Fruit fly (Drosophila melanogaster) whole organism, embryonic: Measurements from ENCODE around the gene CG34288.
A peak's percentile ranks its signal among the peaks of the same experiment; 100 is the strongest.

Experiments used
- ATbp ChIP-seq: fragments of 200-800 bp; sonication (Bioruptor generic); optimal IDR thresholded peaks from 2 replicates; lab custom pipeline; 2017; ENCODE audit warnings: missing biosample characterization, mild to moderate bottlenecking, missing genetic modification characterization, missing genetic modification reagents
- Abd-B ChIP-seq: fragments of 200-800 bp; sonication (Bioruptor generic); optimal IDR thresholded peaks from 2 replicates; lab custom pipeline; 2018; ENCODE audit warnings: missing biosample characterization, mild to moderate bottlenecking, missing genetic modification characterization, moderate library complexity
- BEAF-32 ChIP-seq: fragments of 200-800 bp; sonication (Bioruptor generic); optimal IDR thresholded peaks from 3 replicates; lab custom pipeline; 2017; ENCODE audit warnings: missing biosample characterization, missing genetic modification characterization, mild to moderate bottlenecking, moderate library complexity, missing genetic modification reagents
- CG10274 ChIP-seq: fragments of 200-800 bp; sonication (Bioruptor generic); optimal IDR thresholded peaks from 3 replicates; lab custom pipeline; 2017; ENCODE audit warnings: missing biosample characterization, mild to moderate bottlenecking, missing genetic modification characterization
- CG10543 ChIP-seq: fragments of 200-800 bp; sonication (Bioruptor generic); optimal IDR thresholded peaks from 3 replicates; lab custom pipeline; 2017; ENCODE audit warnings: missing biosample characterization, mild to moderate bottlenecking, missing genetic modification characterization, moderate library complexity
- CG10565 ChIP-seq: fragments of 200-800 bp; sonication (Bioruptor generic); optimal IDR thresholded peaks from 3 replicates; lab custom pipeline; 2016; ENCODE audit warnings: missing biosample characterization, mild to moderate bottlenecking, missing genetic modification characterization
- CG10654 ChIP-seq: fragments of 200-800 bp; sonication (Bioruptor generic); optimal IDR thresholded peaks from 2 replicates; lab custom pipeline; 2016; ENCODE audit warnings: missing biosample characterization, missing genetic modification characterization
- CG12236 ChIP-seq: fragments of 200-800 bp; sonication (Bioruptor generic); optimal IDR thresholded peaks from 2 replicates; lab custom pipeline; 2016; ENCODE audit warnings: missing biosample characterization, missing genetic modification characterization
- CG12299 ChIP-seq: fragments of 200-800 bp; sonication (Bioruptor generic); optimal IDR thresholded peaks from 2 replicates; lab custom pipeline; 2018; ENCODE audit warnings: missing biosample characterization, mild to moderate bottlenecking, missing genetic modification characterization
- CG12744 ChIP-seq: fragments of 200-800 bp; sonication (Bioruptor generic); optimal IDR thresholded peaks from 2 replicates; lab custom pipeline; 2016; ENCODE audit warnings: missing biosample characterization, missing genetic modification characterization
- CG12769 ChIP-seq: fragments of 200-800 bp; sonication (Bioruptor generic); optimal IDR thresholded peaks from 2 replicates; lab custom pipeline; 2019; ENCODE audit warnings: missing biosample characterization, mild to moderate bottlenecking, missing genetic modification characterization, moderate library complexity
- CG12942 ChIP-seq: fragments of 200-800 bp; sonication (Bioruptor generic); optimal IDR thresholded peaks from 3 replicates; lab custom pipeline; 2016; ENCODE audit warnings: missing biosample characterization, missing genetic modification characterization
- CG13775 ChIP-seq: fragments of 200-800 bp; sonication (Bioruptor generic); optimal IDR thresholded peaks from 3 replicates; lab custom pipeline; 2017; ENCODE audit warnings: missing biosample characterization, mild to moderate bottlenecking, missing genetic modification characterization
- CG17359 ChIP-seq: fragments of 200-800 bp; sonication (Bioruptor generic); optimal IDR thresholded peaks from 3 replicates; lab custom pipeline; 2018; ENCODE audit warnings: missing biosample characterization, mild to moderate bottlenecking, missing genetic modification characterization, moderate library complexity
- CG17829 ChIP-seq: fragments of 200-800 bp; optimal IDR thresholded peaks from 2 replicates; lab custom pipeline; 2019; ENCODE audit warnings: missing biosample characterization, mild to moderate bottlenecking, missing genetic modification characterization, moderate library complexity
- CG18764 ChIP-seq: fragments of 200-800 bp; sonication (Bioruptor generic); optimal IDR thresholded peaks from 3 replicates; lab custom pipeline; 2016; ENCODE audit warnings: missing biosample characterization, missing genetic modification characterization
- CG2678 ChIP-seq: fragments of 200-800 bp; sonication (Bioruptor generic); optimal IDR thresholded peaks from 3 replicates; lab custom pipeline; 2019; ENCODE audit warnings: missing biosample characterization, mild to moderate bottlenecking, missing genetic modification characterization, moderate library complexity
- CG3163 ChIP-seq: fragments of 200-800 bp; sonication (Bioruptor generic); optimal IDR thresholded peaks from 3 replicates; lab custom pipeline; 2016; ENCODE audit warnings: missing biosample characterization, missing genetic modification characterization
- CG4617 ChIP-seq: fragments of 200-800 bp; sonication (Bioruptor generic); optimal IDR thresholded peaks from 3 replicates; lab custom pipeline; 2016; ENCODE audit warnings: missing biosample characterization, missing genetic modification characterization, borderline replicate concordance
- CG7928 ChIP-seq: fragments of 200-800 bp; sonication (Bioruptor generic); optimal IDR thresholded peaks from 2 replicates; lab custom pipeline; 2017; ENCODE audit warnings: missing biosample characterization, mild to moderate bottlenecking, missing genetic modification characterization
- CG8478 ChIP-seq: fragments of >200 bp; optimal IDR thresholded peaks from 2 replicates; lab custom pipeline; 2018
- CG8765 ChIP-seq: fragments of 200-800 bp; sonication (Bioruptor generic); IDR thresholded peaks from 2 replicates; pipeline ENCODE4 v1.3.6; 2022; ENCODE audit warnings: missing biosample characterization, missing genetic modification characterization
- CG9437 ChIP-seq: fragments of 200-800 bp; sonication (Bioruptor generic); optimal IDR thresholded peaks from 2 replicates; lab custom pipeline; 2018; ENCODE audit warnings: missing biosample characterization, mild to moderate bottlenecking, missing genetic modification characterization
- D19A ChIP-seq: fragments of 200-800 bp; optimal IDR thresholded peaks from 3 replicates; lab custom pipeline; 2019; ENCODE audit warnings: missing biosample characterization, mild to moderate bottlenecking, missing genetic modification characterization, moderate library complexity
- Doc2 ChIP-seq: fragments of 200-800 bp; sonication (Bioruptor generic); IDR thresholded peaks from 2 replicates; pipeline ENCODE4 v1.3.6; 2022; ENCODE audit warnings: missing biosample characterization, missing genetic modification characterization
- Eip74EF ChIP-seq, 2 experiments: fragments of 200-800 bp in 1 of 2; fragments of >200 bp in 1 of 2; sonication (Bioruptor generic) in 1 of 2; optimal IDR thresholded peaks; 2 replicates each; lab custom pipeline; 2017 to 2019; ENCODE audit warnings: missing biosample characterization in 2 of 2, missing genetic modification characterization in 2 of 2, mild to moderate bottlenecking in 1 of 2, moderate library complexity in 1 of 2
- Ets65A ChIP-seq: fragments of 200-800 bp; sonication (Bioruptor generic); peaks from one replicate; lab custom pipeline; 2016; ENCODE audit warnings: missing biosample characterization, missing genetic modification characterization
- MTF-1 ChIP-seq: fragments of 200-800 bp; sonication (Bioruptor generic); optimal IDR thresholded peaks from 2 replicates; lab custom pipeline; 2018; ENCODE audit warnings: missing biosample characterization, mild to moderate bottlenecking, missing genetic modification characterization, borderline replicate concordance
- Myb ChIP-seq: fragments of 200-800 bp; sonication (Bioruptor generic); optimal IDR thresholded peaks from 2 replicates; lab custom pipeline; 2016; ENCODE audit warnings: missing biosample characterization, missing genetic modification characterization
- NC2α ChIP-seq: fragments of 200-800 bp; sonication (Bioruptor generic); optimal IDR thresholded peaks from 2 replicates; lab custom pipeline; 2016; ENCODE audit warnings: missing biosample characterization, missing genetic modification characterization
- Sox102F ChIP-seq: fragments of 200-800 bp; sonication (Bioruptor generic); optimal IDR thresholded peaks from 2 replicates; lab custom pipeline; 2018; ENCODE audit warnings: missing biosample characterization, mild to moderate bottlenecking, missing genetic modification characterization, moderate library complexity
- cas ChIP-seq: fragments of 200-800 bp; sonication (Bioruptor generic); IDR thresholded peaks from 2 replicates; pipeline ENCODE4 v1.3.6; 2022; ENCODE audit warnings: missing biosample characterization, missing genetic modification characterization
- crp ChIP-seq, 2 experiments: fragments of 200-800 bp; sonication (Bioruptor generic); optimal IDR thresholded peaks; 2 replicates in 1 of 2; 3 replicates in 1 of 2; lab custom pipeline; 2017; ENCODE audit warnings: missing biosample characterization in 2 of 2, missing genetic modification characterization in 2 of 2, mild to moderate bottlenecking in 1 of 2, moderate library complexity in 1 of 2
- dpn ChIP-seq, 2 experiments: fragments of 200-800 bp; sonication (Bioruptor generic); optimal IDR thresholded peaks; 3 replicates each; lab custom pipeline; 2016; ENCODE audit warnings: missing biosample characterization in 2 of 2, missing genetic modification characterization in 2 of 2
- gcm ChIP-seq: fragments of 200-800 bp; sonication (Bioruptor generic); optimal IDR thresholded peaks from 2 replicates; lab custom pipeline; 2019; ENCODE audit warnings: missing biosample characterization, mild to moderate bottlenecking, missing genetic modification characterization, moderate library complexity
- gfzf ChIP-seq: fragments of 200-800 bp; sonication (Bioruptor generic); optimal IDR thresholded peaks from 2 replicates; lab custom pipeline; 2016; ENCODE audit warnings: missing biosample characterization, mild to moderate bottlenecking, missing genetic modification characterization, moderate library complexity
- gsb ChIP-seq: fragments of 200-800 bp; sonication (Bioruptor generic); IDR thresholded peaks from 2 replicates; pipeline ENCODE4 v1.3.6; 2022; ENCODE audit warnings: missing biosample characterization, missing genetic modification characterization
- hkb ChIP-seq, 2 experiments: fragments of 200-800 bp in 1 of 2; fragments of >200 bp in 1 of 2; sonication (Bioruptor generic) in 1 of 2; IDR thresholded peaks in 1 of 2; optimal IDR thresholded peaks in 1 of 2; 2 replicates each; pipeline versions ENCODE4 v1.3.6 to Lab custom; 2017 to 2022; ENCODE audit warnings: missing biosample characterization in 1 of 2, missing genetic modification characterization in 1 of 2
- ind ChIP-seq: fragments of 200-800 bp; sonication (Bioruptor generic); optimal IDR thresholded peaks from 3 replicates; lab custom pipeline; 2016; ENCODE audit warnings: missing biosample characterization, missing genetic modification characterization
- ken ChIP-seq: fragments of 200-800 bp; sonication (Bioruptor generic); IDR thresholded peaks from 3 replicates; pipeline ENCODE4 v1.3.6; 2022; ENCODE audit warnings: missing biosample characterization, missing genetic modification characterization
- lola ChIP-seq, 3 experiments: fragments of >200 bp in 2 of 3; fragments of 200-800 bp in 1 of 3; sonication (Bioruptor generic) in 1 of 3; optimal IDR thresholded peaks; 2 replicates each; lab custom pipeline; 2017 to 2019; ENCODE audit warnings: missing biosample characterization in 3 of 3, missing genetic modification characterization in 3 of 3, mild to moderate bottlenecking in 1 of 3, moderate library complexity in 1 of 3
- phol ChIP-seq: fragments of 200-800 bp; sonication (Bioruptor generic); optimal IDR thresholded peaks from 3 replicates; lab custom pipeline; 2018; ENCODE audit warnings: missing biosample characterization, mild to moderate bottlenecking, missing genetic modification characterization, moderate library complexity
- pum ChIP-seq: fragments of 200-800 bp; sonication (Bioruptor generic); optimal IDR thresholded peaks from 2 replicates; lab custom pipeline; 2016; ENCODE audit warnings: missing biosample characterization, missing genetic modification characterization
- slou ChIP-seq: fragments of 200-800 bp; sonication (Bioruptor generic); optimal IDR thresholded peaks from 3 replicates; lab custom pipeline; 2016; ENCODE audit warnings: missing biosample characterization, missing genetic modification characterization
- tap ChIP-seq: fragments of 200-800 bp; optimal IDR thresholded peaks from 3 replicates; lab custom pipeline; 2019; ENCODE audit warnings: missing biosample characterization, mild to moderate bottlenecking, missing genetic modification characterization, moderate library complexity
- tup ChIP-seq: fragments of 200-800 bp; sonication (Bioruptor generic); optimal IDR thresholded peaks from 2 replicates; lab custom pipeline; 2016; ENCODE audit warnings: missing biosample characterization, mild to moderate bottlenecking, missing genetic modification characterization, moderate library complexity
- twi ChIP-seq: fragments of 200-800 bp; optimal IDR thresholded peaks from 2 replicates; lab custom pipeline; 2019; ENCODE audit warnings: missing biosample characterization, mild to moderate bottlenecking, missing genetic modification characterization, moderate library complexity
- unc-4 ChIP-seq: fragments of 200-800 bp; sonication (Bioruptor generic); IDR thresholded peaks from 2 replicates; pipeline ENCODE4 v1.3.6; 2022; ENCODE audit warnings: missing biosample characterization, missing genetic modification characterization; ENCODE audit not compliant: partially characterized antibody

CG34288 gene

DNA sequence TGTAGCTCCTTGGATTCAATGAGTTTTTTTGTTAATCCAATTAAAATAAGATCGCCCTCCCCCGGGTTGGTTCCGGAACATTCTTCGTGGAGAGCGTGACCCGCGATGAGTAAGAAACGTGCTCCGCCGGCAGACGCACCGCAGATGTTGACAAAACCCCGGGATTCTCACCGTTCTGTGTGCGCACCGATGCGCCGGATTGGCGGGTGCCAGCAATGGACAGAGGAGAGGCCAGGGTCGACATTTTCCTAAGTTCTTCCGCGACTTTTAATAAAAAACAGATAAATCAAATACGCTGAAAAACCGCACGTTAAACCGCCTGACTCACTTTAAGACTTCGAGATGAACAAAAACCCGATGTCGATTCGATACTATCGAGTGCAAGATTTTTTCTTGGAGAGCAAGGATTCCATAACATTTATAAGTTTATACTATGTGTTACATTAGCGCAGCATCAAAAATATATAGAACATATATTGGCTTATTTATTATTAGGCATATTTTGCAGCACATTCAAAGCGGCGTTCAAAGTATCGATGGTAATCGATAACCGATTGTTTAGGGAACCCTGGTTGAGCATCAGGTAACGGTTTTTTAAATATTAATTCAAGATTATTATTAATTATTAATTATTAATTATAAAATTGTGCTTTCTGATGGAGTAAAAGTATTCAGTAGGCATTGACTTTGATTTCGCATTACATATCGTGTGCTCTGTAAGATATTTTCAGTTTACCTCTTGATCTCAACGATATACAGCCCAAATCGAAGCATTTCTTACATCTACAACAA, 44.2 kb upstream of the CG34288 start, which contains the start of the genes CCT1 and tHMG1 (continued):
- TF ChIP-seq twi (tag; lab: Kevin White, UChicago) = no peak
- peak; percentile 92 for TF ChIP-seq Myb (GFP tag; lab: Kevin White, UChicago)
- TF ChIP-seq MTF-1 (GFP tag; lab: Kevin White, UChicago) = no peak
- TF ChIP-seq CG12299 (tag; lab: Kevin White, UChicago) = no peak
- TF ChIP-seq gsb = no peak
- no peak for TF ChIP-seq Doc2 (GFP tag; lab: Robert Waterston, UW)
- TF ChIP-seq slou (GFP tag; lab: Kevin White, UChicago) = no peak
- peak; percentile 14 for TF ChIP-seq gfzf (GFP tag; lab: Kevin White, UChicago)
- TF ChIP-seq dpn (GFP tag; optimal IDR thresholded peaks at IDR 0.05; lab: Kevin White, UChicago) = peak in 1 of 2 experiments; percentile 1
- no peak for TF ChIP-seq CG10654 (GFP tag; lab: Kevin White, UChicago)
- TF ChIP-seq CG10274 (GFP tag; lab: Kevin White, UChicago) = no peak
- TF ChIP-seq crp (GFP tag; optimal IDR thresholded peaks at IDR 0.05; lab: Kevin White, UChicago) = no peak
- no peak for TF ChIP-seq D19A
- no peak for TF ChIP-seq tap (tag; lab: Kevin White, UChicago)
- TF ChIP-seq tup (GFP tag; lab: Kevin White, UChicago) = no peak
- TF ChIP-seq CG4617 = no peak
- no peak for TF ChIP-seq CG12236 (GFP tag; lab: Kevin White, UChicago)
- no peak for TF ChIP-seq CG10543 (GFP tag; lab: Kevin White, UChicago)
- no peak for TF ChIP-seq cas
- TF ChIP-seq Ets65A (GFP tag; lab: Kevin White, UChicago) = no peak
- no peak for TF ChIP-seq hkb (optimal IDR thresholded peaks at IDR 0.05; lab: Kevin White, UChicago)
- TF ChIP-seq hkb (GFP tag; IDR thresholded peaks at IDR 0.05; lab: Robert Waterston, UW) = no peak
- no peak for TF ChIP-seq NC2α (GFP tag; lab: Kevin White, UChicago)
- peak; percentile 93 for TF ChIP-seq CG7928 (GFP tag; lab: Kevin White, UChicago)
- no peak for TF ChIP-seq ken (GFP tag; lab: Robert Waterston, UW)
- TF ChIP-seq CG9437 = peak; percentile 3
- no peak for TF ChIP-seq ind (GFP tag; lab: Kevin White, UChicago)
- no peak for TF ChIP-seq CG12942 (GFP tag; lab: Kevin White, UChicago)
- TF ChIP-seq Sox102F (GFP tag; lab: Kevin White, UChicago) = no peak
- no peak for TF ChIP-seq CG8478 (lab: Kevin White, UChicago)
- no peak for TF ChIP-seq CG12744 (GFP tag; lab: Kevin White, UChicago)
- no peak for TF ChIP-seq Abd-B (GFP tag; lab: Kevin White, UChicago)
- TF ChIP-seq Eip74EF (GFP tag; optimal IDR thresholded peaks at IDR 0.05; lab: Kevin White, UChicago) = no peak
- TF ChIP-seq gcm = no peak
- TF ChIP-seq CG13775 (GFP tag; lab: Kevin White, UChicago) = peak; percentile 28
- no peak for TF ChIP-seq pum (GFP tag; lab: Kevin White, UChicago)
- no peak for TF ChIP-seq CG3163
- no peak for TF ChIP-seq CG10565 (GFP tag; lab: Kevin White, UChicago)
- TF ChIP-seq CG17829 (tag; lab: Kevin White, UChicago) = peak; percentile 30
- peak; percentile 1 for TF ChIP-seq CG12769 (tag; lab: Kevin White, UChicago)
- TF ChIP-seq BEAF-32 (GFP tag; lab: Kevin White, UChicago) = peak; percentile 89
- no peak for TF ChIP-seq lola (GFP tag; optimal IDR thresholded peaks at IDR 0.05; lab: Kevin White, UChicago)
- peak; percentile 42 for TF ChIP-seq phol (tag; lab: Kevin White, UChicago)
- TF ChIP-seq CG17359 (tag; lab: Kevin White, UChicago) = no peak
- no peak for TF ChIP-seq CG18764 (GFP tag; lab: Kevin White, UChicago)
- TF ChIP-seq CG2678 = no peak
- TF ChIP-seq CG8765 (GFP tag; lab: Robert Waterston, UW) = no peak
- TF ChIP-seq unc-4 (GFP tag; lab: Robert Waterston, UW) = peak; percentile 95
- TF ChIP-seq ATbp (GFP tag; lab: Kevin White, UChicago) = no peak
